Worm (Caenorhabditis elegans) whole organism, L4 larva: ENCODE results near the gene ama-1.

Experiments
- ces-1 ChIP-seq: fragments of 150-350 bp; sonication (generic microtip); optimal IDR thresholded peaks from 4 replicates; lab custom pipeline; 2014; ENCODE audit warnings: missing biosample characterization, missing genetic modification reagents, missing genetic modification characterization
- cey-2 ChIP-seq: sonication (generic microtip); optimal IDR thresholded peaks from 3 replicates; lab custom pipeline; 2017; ENCODE audit warnings: missing genetic modification characterization, mild to moderate bottlenecking, missing compliant biosample characterization, antibody characterized with exemption, borderline replicate concordance; ENCODE audit not compliant: insufficient read depth
- dpl-1 ChIP-seq: fragments of 150-350 bp; optimal IDR thresholded peaks from 2 replicates; lab custom pipeline; 2014; ENCODE audit warnings: missing biosample characterization, missing genetic modification reagents, missing genetic modification characterization
- hlh-30 ChIP-seq: sonication (generic microtip); optimal IDR thresholded peaks from 2 replicates; lab custom pipeline; 2017; ENCODE audit warnings: antibody characterized with exemption, mild to moderate bottlenecking, missing genetic modification characterization, missing compliant biosample characterization; ENCODE audit not compliant: insufficient read depth
- nhr-102 ChIP-seq: sonication (generic microtip); optimal IDR thresholded peaks from 2 replicates; lab custom pipeline; 2016; ENCODE audit warnings: mild to moderate bottlenecking, missing genetic modification characterization, moderate library complexity, missing compliant biosample characterization
- nhr-11 ChIP-seq: fragments of 150-350 bp; optimal IDR thresholded peaks from 2 replicates; lab custom pipeline; 2014; ENCODE audit warnings: missing biosample characterization, missing genetic modification characterization
- nhr-76 ChIP-seq: fragments of 150-350 bp; optimal IDR thresholded peaks from 2 replicates; lab custom pipeline; 2014; ENCODE audit warnings: missing biosample characterization, missing genetic modification characterization
- unc-39 ChIP-seq: sonication (generic microtip); optimal IDR thresholded peaks from 2 replicates; lab custom pipeline; 2017; ENCODE audit warnings: missing biosample characterization, missing genetic modification characterization
- unc-62 ChIP-seq, 3 experiments: fragments of 150-350 bp in 1 of 3; sonication (generic microtip); optimal IDR thresholded peaks in 2 of 3; peaks in 1 of 3; 1 replicate in 1 of 3; 2 replicates in 2 of 3; lab custom pipeline; 2014 to 2017; ENCODE audit warnings: missing biosample characterization in 3 of 3, missing genetic modification characterization in 3 of 3, missing genetic modification reagents in 3 of 3, missing genotype in 1 of 3

DNA sequence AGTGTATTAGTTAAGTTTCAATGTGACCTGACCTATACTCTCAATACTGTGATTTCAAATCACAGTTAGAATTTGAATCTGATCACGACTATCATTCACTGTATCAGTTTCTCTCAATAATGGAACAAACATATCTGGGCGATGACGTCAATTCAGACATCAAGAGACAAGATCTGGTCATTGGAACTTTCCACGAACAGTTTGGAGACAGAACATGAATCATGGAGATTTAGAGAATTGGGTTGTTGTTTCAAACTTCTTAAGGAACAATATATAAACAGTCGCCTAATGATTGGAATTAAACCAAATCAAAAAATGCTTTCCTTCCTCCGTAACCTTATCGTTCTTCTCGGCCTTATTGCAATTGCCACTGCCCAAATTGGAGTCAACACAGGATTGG is 43.3 kb downstream of the ama-1 start, which contains the start of gene F15E6.4:
- TF ChIP-seq nhr-102 (tag; lab: Kevin White, UChicago) (no peak), nhr-11 (tag; lab: Kevin White, UChicago) (no peak), nhr-76 (tag; lab: Kevin White, UChicago) (no peak), unc-39 (no peak), ces-1 (GFP tag; lab: Kevin White, UChicago) (no peak), cey-2 (tag; lab: Kevin White, UChicago) (no peak), dpl-1 (GFP tag; lab: Kevin White, UChicago) (no peak), hlh-30 (no peak), unc-62 (GFP tag; optimal IDR thresholded peaks at IDR 0.05 in 1 of 2; lab: Kevin White, UChicago) (no peak), unc-62 (tag; optimal IDR thresholded peaks at IDR 0.05; lab: Kevin White, UChicago) (no peak)
